Worm (Caenorhabditis elegans) whole organism, L4 larva: Measurements from ENCODE around the gene fbxb-83.

Source experiments
- F10B5.3 ChIP-seq: sonication (generic microtip); optimal IDR thresholded peaks from 2 replicates; lab custom pipeline; 2016; ENCODE audit warnings: mild to moderate bottlenecking, missing genetic modification characterization, missing compliant biosample characterization
- R02D3.7 ChIP-seq: fragments of 150-350 bp; sonication (generic microtip); optimal IDR thresholded peaks from 3 replicates; lab custom pipeline; 2014; ENCODE audit warnings: missing biosample characterization, missing genetic modification characterization
- Y48G9A.11 ChIP-seq: fragments of 200-800 bp; sonication (Bioruptor generic); IDR thresholded peaks from 2 replicates; pipeline ENCODE4 v1.3.6; 2022; ENCODE audit warnings: missing genetic modification reagents, missing genetic modification characterization, missing compliant biosample characterization
- Y75B8A.6 ChIP-seq: fragments of 200-800 bp; sonication (Bioruptor generic); IDR thresholded peaks from 2 replicates; pipeline ENCODE4 v1.3.6; 2022; ENCODE audit warnings: missing genetic modification reagents, missing genetic modification characterization, missing compliant biosample characterization
- ZK546.5 ChIP-seq, 2 experiments: sonication (generic microtip); optimal IDR thresholded peaks; 2 replicates each; lab custom pipeline; 2017; ENCODE audit warnings: missing biosample characterization in 2 of 2, missing genetic modification characterization in 2 of 2
- aha-1 ChIP-seq: fragments of 150-350 bp; peaks from one replicate; lab custom pipeline; 2014; ENCODE audit warnings: missing biosample characterization, missing genetic modification characterization
- aly-2 ChIP-seq: sonication (generic microtip); optimal IDR thresholded peaks from 2 replicates; lab custom pipeline; 2018; ENCODE audit warnings: missing biosample characterization, missing genetic modification characterization
- attf-4 ChIP-seq: sonication (generic microtip); optimal IDR thresholded peaks from 3 replicates; lab custom pipeline; 2017; ENCODE audit warnings: missing biosample characterization, missing genetic modification characterization
- ceh-44 ChIP-seq: fragments of 200-800 bp; sonication (Bioruptor generic); IDR thresholded peaks from 2 replicates; pipeline ENCODE4 v1.3.6; 2022; ENCODE audit warnings: missing genetic modification reagents, missing genetic modification characterization, missing compliant biosample characterization
- ceh-62 ChIP-seq: sonication (generic microtip); optimal IDR thresholded peaks from 2 replicates; lab custom pipeline; 2017; ENCODE audit warnings: missing biosample characterization, missing genetic modification characterization
- cey-2 ChIP-seq: sonication (generic microtip); optimal IDR thresholded peaks from 3 replicates; lab custom pipeline; 2017; ENCODE audit warnings: missing genetic modification characterization, mild to moderate bottlenecking, missing compliant biosample characterization, antibody characterized with exemption, borderline replicate concordance; ENCODE audit not compliant: insufficient read depth
- daf-12 ChIP-seq: fragments of 150-350 bp; optimal IDR thresholded peaks from 2 replicates; lab custom pipeline; 2014; ENCODE audit warnings: missing biosample characterization, missing genetic modification reagents, missing genetic modification characterization
- daf-16 ChIP-seq, 3 experiments: sonication (generic microtip); optimal IDR thresholded peaks; 2 replicates each; lab custom pipeline; 2016 to 2017; ENCODE audit warnings: missing genetic modification characterization in 3 of 3, missing genetic modification reagents in 3 of 3, mild to moderate bottlenecking in 2 of 3, missing compliant biosample characterization in 2 of 3, missing biosample characterization in 1 of 3, moderate library complexity in 1 of 3
- daf-19 ChIP-seq: fragments of 200-800 bp; sonication (Bioruptor generic); conservative IDR thresholded peaks from 2 replicates; pipeline ENCODE4 v1.3.6; 2022; ENCODE audit warnings: missing genetic modification characterization, missing compliant biosample characterization
- daf-8 ChIP-seq: fragments of 200-800 bp; sonication (Bioruptor generic); IDR thresholded peaks from 2 replicates; pipeline ENCODE4 v1.3.6; 2022; ENCODE audit warnings: missing genetic modification characterization, missing compliant biosample characterization
- dmd-6 ChIP-seq: fragments of 200-800 bp; sonication (Bioruptor generic); IDR thresholded peaks from 2 replicates; pipeline ENCODE4 v1.3.6; 2022; ENCODE audit warnings: missing genetic modification reagents, missing genetic modification characterization, missing compliant biosample characterization
- dmd-8 ChIP-seq: fragments of 200-800 bp; sonication (Bioruptor generic); IDR thresholded peaks from 2 replicates; pipeline ENCODE4 v1.3.6; 2022; ENCODE audit warnings: missing genetic modification characterization, missing compliant biosample characterization
- dmd-9 ChIP-seq: fragments of 200-800 bp; sonication (Bioruptor generic); IDR thresholded peaks from 2 replicates; pipeline ENCODE4 v1.3.6; 2022; ENCODE audit warnings: missing genetic modification reagents, missing genetic modification characterization, missing compliant biosample characterization
- dve-1 ChIP-seq: sonication (generic microtip); optimal IDR thresholded peaks from 2 replicates; lab custom pipeline; 2017; ENCODE audit warnings: antibody characterized with exemption, mild to moderate bottlenecking, missing genetic modification characterization, missing compliant biosample characterization; ENCODE audit not compliant: insufficient read depth
- egl-43 ChIP-seq: fragments of 200-800 bp; sonication (Bioruptor generic); IDR thresholded peaks from 2 replicates; pipeline ENCODE4 v1.3.6; 2022; ENCODE audit warnings: missing genetic modification reagents, missing genetic modification characterization, missing compliant biosample characterization
- fos-1 ChIP-seq: fragments of 150-350 bp; optimal IDR thresholded peaks from 2 replicates; lab custom pipeline; 2014; ENCODE audit warnings: missing biosample characterization, missing genetic modification characterization
- hlh-11 ChIP-seq: fragments of 200-800 bp; sonication (Bioruptor generic); optimal IDR thresholded peaks from 2 replicates; lab custom pipeline; 2018; ENCODE audit warnings: mild to moderate bottlenecking, missing genetic modification characterization, missing compliant biosample characterization
- hmg-1.1 ChIP-seq: fragments of 200-800 bp; sonication (Bioruptor generic); IDR thresholded peaks from 2 replicates; pipeline ENCODE4 v1.3.6; 2022; ENCODE audit warnings: missing genetic modification reagents, missing genetic modification characterization, missing compliant biosample characterization
- lin-13 ChIP-seq: fragments of 150-350 bp; optimal IDR thresholded peaks from 2 replicates; lab custom pipeline; 2014; ENCODE audit warnings: missing biosample characterization, missing genetic modification reagents, missing genetic modification characterization
- lin-38 ChIP-seq: fragments of 200-800 bp; sonication (Bioruptor generic); IDR thresholded peaks from 2 replicates; pipeline ENCODE4 v1.3.6; 2022; ENCODE audit warnings: missing genetic modification reagents, missing genetic modification characterization, missing compliant biosample characterization
- lsy-2 ChIP-seq, 2 experiments: fragments of 150-350 bp in 1 of 2; sonication (generic microtip) in 1 of 2; optimal IDR thresholded peaks; 2 replicates each; lab custom pipeline; 2014 to 2017; ENCODE audit warnings: missing biosample characterization in 2 of 2, missing genetic modification characterization in 2 of 2
- madf-5 ChIP-seq, 2 experiments: fragments of 200-800 bp; sonication (Bioruptor generic); IDR thresholded peaks; 2 replicates each; pipeline ENCODE4 v1.3.6; 2022; ENCODE audit warnings: missing compliant biosample characterization in 2 of 2, missing genetic modification characterization in 2 of 2
- mdl-1 ChIP-seq, 2 experiments: fragments of 150-350 bp in 1 of 2; sonication (generic microtip) in 1 of 2; optimal IDR thresholded peaks; 2 replicates each; lab custom pipeline; 2014 to 2017; ENCODE audit warnings: missing biosample characterization in 2 of 2, missing genetic modification characterization in 2 of 2
- mep-1 ChIP-seq: fragments of 150-350 bp; sonication (generic microtip); optimal IDR thresholded peaks from 3 replicates; lab custom pipeline; 2014; ENCODE audit warnings: missing biosample characterization, missing genetic modification characterization
- mes-2 ChIP-seq: sonication (generic microtip); optimal IDR thresholded peaks from 2 replicates; lab custom pipeline; 2016; ENCODE audit warnings: missing genotype, mild to moderate bottlenecking, missing genetic modification characterization, missing compliant biosample characterization; ENCODE audit not compliant: poor library complexity, severe bottlenecking
- mxl-2 ChIP-seq: fragments of 200-800 bp; sonication (Bioruptor generic); conservative IDR thresholded peaks from 2 replicates; pipeline ENCODE4 v1.3.6; 2022; ENCODE audit warnings: missing genetic modification reagents, missing genetic modification characterization, missing compliant biosample characterization
- mxl-3 ChIP-seq: fragments of 200-800 bp; sonication (Bioruptor generic); optimal IDR thresholded peaks from 2 replicates; lab custom pipeline; 2018; ENCODE audit warnings: mild to moderate bottlenecking, missing genetic modification characterization, missing compliant biosample characterization
- nhr-237 ChIP-seq: sonication (generic microtip); optimal IDR thresholded peaks from 2 replicates; lab custom pipeline; 2017; ENCODE audit warnings: missing biosample characterization, missing genetic modification characterization
- nhr-48 ChIP-seq: sonication (generic microtip); optimal IDR thresholded peaks from 2 replicates; lab custom pipeline; 2016; ENCODE audit warnings: mild to moderate bottlenecking, missing genetic modification characterization, missing compliant biosample characterization
- nhr-6 ChIP-seq: fragments of 150-350 bp; optimal IDR thresholded peaks from 2 replicates; lab custom pipeline; 2014; ENCODE audit warnings: missing biosample characterization, missing genetic modification characterization
- nhr-76 ChIP-seq: fragments of 150-350 bp; optimal IDR thresholded peaks from 2 replicates; lab custom pipeline; 2014; ENCODE audit warnings: missing biosample characterization, missing genetic modification characterization
- nhr-77 ChIP-seq: fragments of 150-350 bp; optimal IDR thresholded peaks from 2 replicates; lab custom pipeline; 2014; ENCODE audit warnings: missing biosample characterization, missing genetic modification characterization
- pha-4 ChIP-seq, 2 experiments: fragments of 150-350 bp in 1 of 2; fragments of 200-800 bp in 1 of 2; sonication (Bioruptor generic) in 1 of 2; IDR thresholded peaks in 1 of 2; optimal IDR thresholded peaks in 1 of 2; 2 replicates each; pipeline versions ENCODE4 v1.3.6 to Lab custom; 2014 to 2022; ENCODE audit warnings: missing genetic modification characterization in 2 of 2, missing genetic modification reagents in 2 of 2, missing biosample characterization in 1 of 2, missing compliant biosample characterization in 1 of 2
- pqm-1 ChIP-seq: sonication (generic microtip); optimal IDR thresholded peaks from 2 replicates; lab custom pipeline; 2017; ENCODE audit warnings: missing biosample characterization, missing genetic modification characterization
- rbr-2 ChIP-seq: sonication (generic microtip); optimal IDR thresholded peaks from 2 replicates; lab custom pipeline; 2016; ENCODE audit warnings: missing genotype, missing genetic modification characterization, missing compliant biosample characterization
- snpc-4 ChIP-seq: fragments of 150-350 bp; optimal IDR thresholded peaks from 2 replicates; lab custom pipeline; 2014; ENCODE audit warnings: missing biosample characterization, missing genetic modification characterization
- tra-1 ChIP-seq: fragments of 200-800 bp; sonication (Bioruptor generic); IDR thresholded peaks from 2 replicates; pipeline ENCODE4 v1.3.6; 2022; ENCODE audit warnings: missing genetic modification reagents, missing genetic modification characterization, missing compliant biosample characterization
- unc-62 ChIP-seq, 3 experiments: fragments of 150-350 bp in 1 of 3; sonication (generic microtip); optimal IDR thresholded peaks in 2 of 3; peaks in 1 of 3; 1 replicate in 1 of 3; 2 replicates in 2 of 3; lab custom pipeline; 2014 to 2017; ENCODE audit warnings: missing biosample characterization in 3 of 3, missing genetic modification characterization in 3 of 3, missing genetic modification reagents in 3 of 3, missing genotype in 1 of 3
- zfp-2 ChIP-seq: sonication (generic microtip); optimal IDR thresholded peaks from 2 replicates; lab custom pipeline; 2016; ENCODE audit warnings: mild to moderate bottlenecking, missing genetic modification characterization, missing compliant biosample characterization
- zfp-3 ChIP-seq: fragments of 200-800 bp; sonication (Bioruptor generic); conservative IDR thresholded peaks from 2 replicates; pipeline ENCODE4 v1.3.6; 2022; ENCODE audit warnings: missing genetic modification reagents, missing genetic modification characterization, missing compliant biosample characterization
- zip-11 ChIP-seq: fragments of 200-800 bp; sonication (Bioruptor generic); IDR thresholded peaks from 2 replicates; pipeline ENCODE4 v1.3.6; 2022; ENCODE audit warnings: missing genetic modification characterization, missing compliant biosample characterization

Gene fbxb-83

DNA sequence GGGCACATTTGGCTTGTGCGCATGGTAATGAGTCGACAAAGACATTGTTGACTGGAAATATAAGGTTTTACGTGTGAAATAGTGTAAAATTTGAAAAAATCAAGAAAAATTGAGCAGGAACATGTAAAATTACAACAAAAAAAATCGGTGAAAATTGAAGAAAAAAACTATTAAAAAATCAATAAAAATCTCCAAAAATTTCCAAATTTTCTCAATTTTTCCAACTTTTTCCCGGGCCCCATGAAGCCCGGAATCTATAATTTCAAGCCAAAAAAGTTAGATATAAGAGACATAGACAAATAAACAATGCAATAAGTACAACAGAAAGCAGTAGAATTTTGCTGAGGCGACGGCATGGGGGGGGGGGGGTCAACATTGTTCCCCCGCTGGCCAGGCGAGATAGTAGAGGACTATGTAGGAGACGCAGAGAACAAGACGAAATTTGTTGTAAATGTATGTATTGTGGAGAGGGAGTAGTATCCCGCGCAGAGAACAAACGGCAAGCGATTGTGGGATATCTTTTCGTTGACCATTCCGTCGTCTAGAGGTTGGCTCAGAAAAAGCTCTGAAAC is 50.2 kb downstream of the fbxb-83 start, which contains the start of gene pat-4:
Gene pat-4, minus strand, starts transcription at position 51 of the 572 bp plus-strand sequence.
- TF ChIP-seq aha-1 (tag; lab: Kevin White, UChicago) (peak; percentile 16), dve-1 (tag; lab: Kevin White, UChicago) (peak; percentile 22), nhr-76 (tag; lab: Kevin White, UChicago) (no peak), rbr-2 (tag; lab: Kevin White, UChicago) (peak; percentile 2), egl-43 (GFP tag; lab: Robert Waterston, UW) (no peak), lsy-2 (tag; optimal IDR thresholded peaks at IDR 0.05; lab: Kevin White, UChicago) (peak in 1 of 2 experiments; percentile 36), mxl-3 (GFP tag; lab: Kevin White, UChicago) (peak; percentile 64), cey-2 (no peak), mes-2 (tag; lab: Kevin White, UChicago) (peak; percentile 33), mxl-2 (GFP tag; lab: Robert Waterston, UW) (no peak), mdl-1 (tag; optimal IDR thresholded peaks at IDR 0.05; lab: Kevin White, UChicago) (peak in 1 of 2 experiments; percentile 39), zfp-3 (GFP tag; lab: Robert Waterston, UW) (no peak), madf-5 (GFP tag; IDR thresholded peaks at IDR 0.05; lab: Robert Waterston, UW) (no peak), hlh-11 (tag; lab: Kevin White, UChicago) (peak; percentile 17), ceh-44 (GFP tag; lab: Robert Waterston, UW) (no peak), hmg-1.1 (peak; percentile 91), F10B5.3 (tag; lab: Kevin White, UChicago) (no peak), tra-1 (no peak), lin-13 (no peak), Y48G9A.11 (GFP tag; lab: Robert Waterston, UW) (no peak), R02D3.7 (no peak), lin-38 (GFP tag; lab: Robert Waterston, UW) (no peak), daf-12 (tag; lab: Kevin White, UChicago) (no peak), snpc-4 (tag; lab: Kevin White, UChicago) (no peak), fos-1 (no peak), dmd-8 (GFP tag; lab: Robert Waterston, UW) (0 out of 2 replicates have a peak, but pooled peaks have one; percentile 28), dmd-9 (GFP tag; lab: Robert Waterston, UW) (no peak), ZK546.5 (tag; optimal IDR thresholded peaks at IDR 0.05; lab: Kevin White, UChicago) (no peak), daf-19 (no peak), Y75B8A.6 (no peak), attf-4 (no peak), zip-11 (GFP tag; lab: Robert Waterston, UW) (no peak), daf-8 (no peak), aly-2 (tag; lab: Kevin White, UChicago) (no peak), daf-16 (GFP tag; optimal IDR thresholded peaks at IDR 0.05; lab: Kevin White, UChicago) (no peak), daf-16 (tag; optimal IDR thresholded peaks at IDR 0.05; lab: Kevin White, UChicago) (peak; percentile 21), nhr-6 (tag; lab: Kevin White, UChicago) (peak; percentile 12), nhr-77 (tag; lab: Kevin White, UChicago) (no peak), zfp-2 (tag; lab: Kevin White, UChicago) (no peak), nhr-237 (no peak), ceh-62 (tag; lab: Kevin White, UChicago) (no peak), mep-1 (tag; lab: Kevin White, UChicago) (peak; percentile 42), dmd-6 (GFP tag; lab: Robert Waterston, UW) (no peak), unc-62 (GFP tag; optimal IDR thresholded peaks at IDR 0.05 in 1 of 2; lab: Kevin White, UChicago) (peak in 1 of 2 experiments; percentile 55), unc-62 (tag; optimal IDR thresholded peaks at IDR 0.05; lab: Kevin White, UChicago) (no peak), pha-4 (GFP tag; IDR thresholded peaks at IDR 0.05; lab: Robert Waterston, UW) (0 out of 2 replicates have a peak, but pooled peaks have one; percentile 31), pha-4 (tag; optimal IDR thresholded peaks at IDR 0.05; lab: Kevin White, UChicago) (no peak), nhr-48 (tag; lab: Kevin White, UChicago) (no peak), pqm-1 (tag; lab: Kevin White, UChicago) (no peak)
